Fruit fly (Drosophila melanogaster): ENCODE data around the gene CG4036.
A peak's percentile ranks its signal among the peaks of the same experiment; 100 is the strongest.

CG4036 gene

dm6 chr2L:9757990-9758814 is 32.5 kb upstream of the CG4036 start, which contains the start of gene zf30C (continued):
- TF ChIP-seq D (optimal IDR thresholded peaks at IDR 0.05) (peak; percentile 7), D (GFP tag; optimal IDR thresholded peaks at IDR 0.05) (peak; percentile 72), pros (GFP tag; optimal IDR thresholded peaks at IDR 0.05) (no peak), CG31388 (GFP tag; optimal IDR thresholded peaks at IDR 0.05) (peak; percentile 73), CG3726 (GFP tag; IDR thresholded peaks at IDR 0.05) (peak; percentile 86; the same call in 2 of the 3 replicates), tna (GFP tag; IDR thresholded peaks at IDR 0.05; ENCODE audit: partially characterized antibody) (no peak), peb (GFP tag; IDR thresholded peaks at IDR 0.05) (peak; percentile 52; the same call in 1 of the 2 replicates), cg (GFP tag; optimal IDR thresholded peaks at IDR 0.05) (peak; percentile 31), MBD-R2 (GFP tag; IDR thresholded peaks at IDR 0.05) (peak; percentile 76), twi (tag; optimal IDR thresholded peaks at IDR 0.05) (peak; percentile 31), bbx (GFP tag; IDR thresholded peaks at IDR 0.05; ENCODE audit: partially characterized antibody) (peak; percentile 45; the same call in 1 of the 2 replicates), CG12104 (GFP tag; optimal IDR thresholded peaks at IDR 0.05) (peak; percentile 67), CG8089 (GFP tag; optimal IDR thresholded peaks at IDR 0.05) (peak; percentile 78), sens-2 (GFP tag; IDR thresholded peaks at IDR 0.05) (0 out of 2 replicates have a peak, but pooled peaks have one; percentile 40), zen2 (GFP tag; IDR thresholded peaks at IDR 0.05; ENCODE audit: partially characterized antibody) (no peak), ash1 (GFP tag; optimal IDR thresholded peaks at IDR 0.05) (no peak), gro (GFP tag; optimal IDR thresholded peaks at IDR 0.05) (peak; percentile 75), B-H2 (GFP tag; optimal IDR thresholded peaks at IDR 0.05) (peak; percentile 79), CG8478 (optimal IDR thresholded peaks at IDR 0.05) (no peak), CG3995 (GFP tag; optimal IDR thresholded peaks at IDR 0.05) (peak; percentile 25), wdn (GFP tag; IDR thresholded peaks at IDR 0.05) (peak; percentile 48; the same call in 1 of the 2 replicates), CG2129 (GFP tag; IDR thresholded peaks at IDR 0.05; ENCODE audit: partially characterized antibody) (no peak), Adf1 (GFP tag; IDR thresholded peaks at IDR 0.05) (peak; percentile 83), br (optimal IDR thresholded peaks at IDR 0.05) (no peak), CG13894 (tag; optimal IDR thresholded peaks at IDR 0.05) (peak; percentile 58), Blimp-1 (GFP tag; optimal IDR thresholded peaks at IDR 0.05) (peak; percentile 68), trem (tag; optimal IDR thresholded peaks at IDR 0.05) (peak; percentile 62), ftz-f1 (GFP tag; optimal IDR thresholded peaks at IDR 0.05) (peak; percentile 69), CG7786 (GFP tag; optimal IDR thresholded peaks at IDR 0.05) (peak; percentile 95), CrebB (tag; optimal IDR thresholded peaks at IDR 0.05) (peak; percentile 61), CG6854 (GFP tag; optimal IDR thresholded peaks at IDR 0.05) (peak; percentile 26), CG6175 (GFP tag; IDR thresholded peaks at IDR 0.05) (peak; percentile 81), pzg (GFP tag; optimal IDR thresholded peaks at IDR 0.05) (peak; percentile 71), btn (GFP tag; optimal IDR thresholded peaks at IDR 0.05) (peak; percentile 16), CG4282 (GFP tag; optimal IDR thresholded peaks at IDR 0.05) (peak; percentile 83), CG9437 (GFP tag; optimal IDR thresholded peaks at IDR 0.05) (peak; percentile 57), Taf1 (GFP tag; IDR thresholded peaks at IDR 0.05) (peak; percentile 64), vnd (GFP tag; IDR thresholded peaks at IDR 0.05; ENCODE audit: partially characterized antibody) (peak; percentile 57), PHDP (tag; optimal IDR thresholded peaks at IDR 0.05) (peak; percentile 76), CG1832 (GFP tag; optimal IDR thresholded peaks at IDR 0.05) (no peak), D19A (tag; optimal IDR thresholded peaks at IDR 0.05) (peak; percentile 59), Sox100B (GFP tag; optimal IDR thresholded peaks at IDR 0.05) (peak; percentile 52), slp2 (GFP tag; optimal IDR thresholded peaks at IDR 0.05) (peak; percentile 87), gem (tag; optimal IDR thresholded peaks at IDR 0.05) (peak; percentile 85), NFAT (GFP tag; IDR thresholded peaks at IDR 0.05) (peak; percentile 91), grn (GFP tag; optimal IDR thresholded peaks at IDR 0.05) (peak; percentile 12), gfzf (GFP tag; optimal IDR thresholded peaks at IDR 0.05) (peak; percentile 22), her (GFP tag; optimal IDR thresholded peaks at IDR 0.05) (peak; percentile 93), CG17568 (GFP tag; optimal IDR thresholded peaks at IDR 0.05) (no peak)

Measured in whole organism, embryonic.